Worm (Caenorhabditis elegans) whole organism, L1 larva: ENCODE data around the gene B0353.1.

Experiments used
- ceh-82 ChIP-seq, 3 experiments: fragments of 150-350 bp in 1 of 3; sonication (generic microtip) in 2 of 3; optimal IDR thresholded peaks; 2 replicates each; lab custom pipeline; 2014 to 2017; ENCODE audit warnings: missing biosample characterization in 3 of 3, missing genetic modification characterization in 3 of 3
- dpl-1 ChIP-seq, 3 experiments: fragments of 150-350 bp in 2 of 3; sonication (generic microtip) in 1 of 3; optimal IDR thresholded peaks; 2 replicates each; lab custom pipeline; 2014 to 2017; ENCODE audit warnings: missing biosample characterization in 3 of 3, missing genetic modification characterization in 3 of 3, missing genetic modification reagents in 3 of 3
- efl-1 ChIP-seq, 4 experiments: fragments of 150-350 bp; optimal IDR thresholded peaks in 3 of 4; peaks in 1 of 4; 1 replicate in 1 of 4; 2 replicates in 3 of 4; lab custom pipeline; 2014; ENCODE audit warnings: missing biosample characterization in 2 of 4, missing genetic modification characterization in 2 of 4, missing genetic modification reagents in 2 of 4
- fkh-4 ChIP-seq: sonication (generic microtip); optimal IDR thresholded peaks from 2 replicates; lab custom pipeline; 2016; ENCODE audit warnings: missing compliant biosample characterization, missing genetic modification characterization, borderline replicate concordance
- mep-1 ChIP-seq: fragments of 150-350 bp; optimal IDR thresholded peaks from 2 replicates; lab custom pipeline; 2014; ENCODE audit warnings: missing biosample characterization, missing genetic modification characterization
- nhr-12 ChIP-seq: sonication (generic microtip); optimal IDR thresholded peaks from 2 replicates; lab custom pipeline; 2017; ENCODE audit warnings: missing biosample characterization, missing genetic modification characterization
- nhr-28 ChIP-seq: fragments of 150-350 bp; optimal IDR thresholded peaks from 2 replicates; lab custom pipeline; 2014; ENCODE audit warnings: missing biosample characterization, missing genetic modification characterization
- nhr-77 ChIP-seq: fragments of 150-350 bp; optimal IDR thresholded peaks from 2 replicates; lab custom pipeline; 2014; ENCODE audit warnings: missing biosample characterization, missing genetic modification characterization
- pqm-1 ChIP-seq: sonication (generic microtip); optimal IDR thresholded peaks from 3 replicates; lab custom pipeline; 2017; ENCODE audit warnings: missing biosample characterization, missing genetic modification characterization
- unc-30 ChIP-seq: sonication (generic microtip); optimal IDR thresholded peaks from 2 replicates; lab custom pipeline; 2017; ENCODE audit warnings: missing biosample characterization, missing genetic modification characterization
- ztf-11 ChIP-seq, 2 experiments: sonication (generic microtip); optimal IDR thresholded peaks; 2 replicates each; lab custom pipeline; 2016 to 2017; ENCODE audit warnings: missing genetic modification characterization in 2 of 2, missing biosample characterization in 1 of 2, missing compliant biosample characterization in 1 of 2

ce11 chrIII:595449-595848 lies 39.7 kb downstream of the B0353.1 start:
- TF ChIP-seq dpl-1 (GFP tag; optimal IDR thresholded peaks at IDR 0.05; lab: Kevin White, UChicago) (no peak), nhr-28 (tag; lab: Kevin White, UChicago) (no peak), efl-1 (optimal IDR thresholded peaks at IDR 0.05; lab: Kevin White, UChicago) (no peak), efl-1 (GFP tag; optimal IDR thresholded peaks at IDR 0.05 in 1 of 2; lab: Kevin White, UChicago) (no peak), unc-30 (tag; lab: Kevin White, UChicago) (no peak), pqm-1 (tag; lab: Kevin White, UChicago) (no peak), ztf-11 (tag; optimal IDR thresholded peaks at IDR 0.05; lab: Kevin White, UChicago) (no peak), ceh-82 (tag; optimal IDR thresholded peaks at IDR 0.05; lab: Kevin White, UChicago) (no peak), mep-1 (tag; lab: Kevin White, UChicago) (no peak), fkh-4 (no peak), nhr-12 (tag; lab: Kevin White, UChicago) (no peak), nhr-77 (no peak)
